Fruit fly (Drosophila melanogaster): ENCODE data around the gene CG8852.

Gene CG8852

dm6 chr2L:3478034-3478880 is 46.7 kb upstream of the CG8852 start, which contains the start of gene Thor (continued):
- TF ChIP-seq CG18619 (GFP tag; optimal IDR thresholded peaks at IDR 0.05) (peak; percentile 67), CG11085 (GFP tag; IDR thresholded peaks at IDR 0.05) (peak; percentile 41; the same call in 1 of the 2 replicates), CG13894 (tag; optimal IDR thresholded peaks at IDR 0.05) (peak; percentile 87), Dll (GFP tag; IDR thresholded peaks at IDR 0.05; ENCODE audit: partially characterized antibody) (no peak), NC2α (GFP tag; optimal IDR thresholded peaks at IDR 0.05) (peak; percentile 91), CG10565 (GFP tag; optimal IDR thresholded peaks at IDR 0.05) (peak; percentile 17), scrt (GFP tag; optimal IDR thresholded peaks at IDR 0.05) (peak; percentile 48), Fer1 (GFP tag; optimal IDR thresholded peaks at IDR 0.05) (peak; percentile 79), CG17612 (GFP tag; IDR thresholded peaks at IDR 0.05) (no peak), CG17361 (GFP tag; IDR thresholded peaks at IDR 0.05) (0 out of 3 replicates have a peak, but pooled peaks have one; percentile 24), Kr (GFP tag; optimal IDR thresholded peaks at IDR 0.05) (peak; percentile 90), lbe (GFP tag; optimal IDR thresholded peaks at IDR 0.05) (peak; percentile 75), chn (GFP tag; optimal IDR thresholded peaks at IDR 0.05) (peak; percentile 64), dimm (GFP tag; IDR thresholded peaks at IDR 0.05) (0 out of 2 replicates have a peak, but pooled peaks have one; percentile 4), Poxn (GFP tag; IDR thresholded peaks at IDR 0.05) (peak; percentile 31; the same call in 1 of the 2 replicates), E2f1 (GFP tag; IDR thresholded peaks at IDR 0.05) (peak; percentile 23; the same call in 1 of the 2 replicates), ro (GFP tag; IDR thresholded peaks at IDR 0.05) (no peak), CG12391 (tag; optimal IDR thresholded peaks at IDR 0.05) (peak; percentile 33), gsb-n (tag; optimal IDR thresholded peaks at IDR 0.05) (peak; percentile 31), en (GFP tag; optimal IDR thresholded peaks at IDR 0.05) (peak; percentile 50), CG16813 (GFP tag; IDR thresholded peaks at IDR 0.05; ENCODE audit: partially characterized antibody) (no peak), Xrp1 (GFP tag; IDR thresholded peaks at IDR 0.05) (peak; percentile 57), CG5953 (GFP tag; IDR thresholded peaks at IDR 0.05) (peak; percentile 86), sna (GFP tag; IDR thresholded peaks at IDR 0.05; ENCODE audit: partially characterized antibody) (peak; percentile 48; the same call in 1 of the 2 replicates), Gsc (GFP tag; IDR thresholded peaks at IDR 0.05) (no peak), Ets97D (GFP tag; optimal IDR thresholded peaks at IDR 0.05) (no peak), Elba2 (GFP tag; optimal IDR thresholded peaks at IDR 0.05) (no peak), GATAe (GFP tag; conservative IDR thresholded peaks at IDR 0.05) (no peak), zfh2 (GFP tag; optimal IDR thresholded peaks at IDR 0.05) (peak; percentile 50), Ets65A (GFP tag) (peak; percentile 41), CG30431 (GFP tag; optimal IDR thresholded peaks at IDR 0.05) (no peak), crc (GFP tag; optimal IDR thresholded peaks at IDR 0.05) (peak; percentile 58), CG1529 (GFP tag; optimal IDR thresholded peaks at IDR 0.05) (peak; percentile 19), Taf1 (GFP tag; IDR thresholded peaks at IDR 0.05) (0 out of 2 replicates have a peak, but pooled peaks have one; percentile 46), ranshi (GFP tag; IDR thresholded peaks at IDR 0.05) (peak; percentile 71; the same call in 1 of the 2 replicates), CG3847 (GFP tag; IDR thresholded peaks at IDR 0.05) (peak; percentile 46; the same call in 1 of the 2 replicates), az2 (GFP tag; optimal IDR thresholded peaks at IDR 0.05) (peak; percentile 19), Dip3 (GFP tag; optimal IDR thresholded peaks at IDR 0.05) (peak; percentile 5), sisA (GFP tag; IDR thresholded peaks at IDR 0.05) (peak; percentile 45), al (GFP tag; IDR thresholded peaks at IDR 0.05) (peak; percentile 8; the same call in 1 of the 2 replicates), oc (tag; optimal IDR thresholded peaks at IDR 0.05) (peak; percentile 65), CG10209 (GFP tag; optimal IDR thresholded peaks at IDR 0.05) (peak; percentile 69), CG7357 (GFP tag; IDR thresholded peaks at IDR 0.05) (no peak), NfI (GFP tag; optimal IDR thresholded peaks at IDR 0.05) (peak; percentile 60), CG10321 (GFP tag; IDR thresholded peaks at IDR 0.05) (peak; percentile 58), kni (GFP tag; optimal IDR thresholded peaks at IDR 0.05) (peak; percentile 81), CG11723 (GFP tag; optimal IDR thresholded peaks at IDR 0.05) (peak; percentile 50), Drgx (GFP tag; IDR thresholded peaks at IDR 0.05) (peak; percentile 67), CG7745 (tag; optimal IDR thresholded peaks at IDR 0.05) (no peak)

Data from whole organism, embryonic.